Worm (Caenorhabditis elegans) whole organism, L1 larva: ENCODE data around the gene F55A11.11.

Experiments
- C16A3.4 ChIP-seq: fragments of 150-350 bp; optimal IDR thresholded peaks from 2 replicates; lab custom pipeline; 2014; ENCODE audit warnings: missing biosample characterization, missing genetic modification characterization
- F16B12.6 ChIP-seq: fragments of 150-350 bp; optimal IDR thresholded peaks from 2 replicates; lab custom pipeline; 2014; ENCODE audit warnings: missing biosample characterization, missing genetic modification characterization
- Y116A8C.19 ChIP-seq: sonication (generic microtip); optimal IDR thresholded peaks from 2 replicates; lab custom pipeline; 2016; ENCODE audit warnings: missing compliant biosample characterization, missing genetic modification characterization, borderline replicate concordance
- ceh-63 ChIP-seq: fragments of 200-800 bp; sonication (Bioruptor generic); optimal IDR thresholded peaks from 2 replicates; lab custom pipeline; 2018; ENCODE audit warnings: mild to moderate bottlenecking, missing genetic modification characterization, missing compliant biosample characterization
- ceh-88 ChIP-seq: fragments of 200-800 bp; sonication (Bioruptor generic); IDR thresholded peaks from 2 replicates; pipeline ENCODE4 v1.3.6; 2022; ENCODE audit warnings: missing genetic modification characterization, missing compliant biosample characterization
- ceh-90 ChIP-seq: sonication (generic microtip); optimal IDR thresholded peaks from 2 replicates; lab custom pipeline; 2016; ENCODE audit warnings: missing genetic modification characterization, missing compliant biosample characterization
- ces-1 ChIP-seq: fragments of 150-350 bp; optimal IDR thresholded peaks from 2 replicates; lab custom pipeline; 2014; ENCODE audit warnings: missing biosample characterization, missing genetic modification reagents, missing genetic modification characterization
- dpl-1 ChIP-seq, 3 experiments: fragments of 150-350 bp in 2 of 3; sonication (generic microtip) in 1 of 3; optimal IDR thresholded peaks; 2 replicates each; lab custom pipeline; 2014 to 2017; ENCODE audit warnings: missing biosample characterization in 3 of 3, missing genetic modification characterization in 3 of 3, missing genetic modification reagents in 3 of 3
- efl-1 ChIP-seq, 4 experiments: fragments of 150-350 bp; optimal IDR thresholded peaks in 3 of 4; peaks in 1 of 4; 1 replicate in 1 of 4; 2 replicates in 3 of 4; lab custom pipeline; 2014; ENCODE audit warnings: missing biosample characterization in 2 of 4, missing genetic modification characterization in 2 of 4, missing genetic modification reagents in 2 of 4
- elt-2 ChIP-seq: sonication (generic microtip); optimal IDR thresholded peaks from 2 replicates; lab custom pipeline; 2016; ENCODE audit warnings: missing genetic modification characterization, mild to moderate bottlenecking, inconsistent platforms, missing compliant biosample characterization, missing genetic modification reagents
- elt-3 ChIP-seq, 6 experiments: fragments of 150-350 bp in 1 of 6; sonication (generic microtip); optimal IDR thresholded peaks; 2 replicates each; lab custom pipeline; 2017 to 2018; ENCODE audit warnings: missing biosample characterization in 6 of 6, missing genetic modification characterization in 6 of 6, inconsistent platforms in 1 of 6
- ets-5 ChIP-seq: fragments of 200-800 bp; sonication (Bioruptor generic); IDR thresholded peaks from 2 replicates; pipeline ENCODE4 v1.3.6; 2022; ENCODE audit warnings: missing genetic modification characterization, missing compliant biosample characterization
- fkh-4 ChIP-seq: sonication (generic microtip); optimal IDR thresholded peaks from 2 replicates; lab custom pipeline; 2016; ENCODE audit warnings: missing compliant biosample characterization, missing genetic modification characterization, borderline replicate concordance
- fos-1 ChIP-seq: fragments of 150-350 bp; optimal IDR thresholded peaks from 2 replicates; lab custom pipeline; 2014; ENCODE audit warnings: missing biosample characterization, missing genetic modification characterization
- hpl-2 ChIP-seq: fragments of 150-350 bp; optimal IDR thresholded peaks from 2 replicates; lab custom pipeline; 2014; ENCODE audit warnings: missing biosample characterization, missing genetic modification reagents, missing genetic modification characterization
- lin-15B ChIP-seq: fragments of 150-350 bp; sonication (generic microtip); optimal IDR thresholded peaks from 3 replicates; lab custom pipeline; 2014; ENCODE audit warnings: missing biosample characterization, missing genetic modification characterization
- lsy-2 ChIP-seq, 2 experiments: fragments of 150-350 bp; optimal IDR thresholded peaks; 2 replicates each; lab custom pipeline; 2014; ENCODE audit warnings: missing biosample characterization in 2 of 2, missing genetic modification characterization in 2 of 2
- mab-9 ChIP-seq: fragments of 200-800 bp; sonication (Bioruptor generic); IDR thresholded peaks from 2 replicates; pipeline ENCODE4 v1.3.6; 2022; ENCODE audit warnings: missing genetic modification reagents, missing genetic modification characterization, missing compliant biosample characterization
- nhr-11 ChIP-seq: fragments of 150-350 bp; optimal IDR thresholded peaks from 2 replicates; lab custom pipeline; 2014; ENCODE audit warnings: missing biosample characterization, missing genetic modification characterization
- nhr-19 ChIP-seq: fragments of 200-800 bp; sonication (Bioruptor generic); conservative IDR thresholded peaks from 2 replicates; pipeline ENCODE4 v1.3.6; 2022; ENCODE audit warnings: missing genetic modification characterization, missing compliant biosample characterization
- nhr-71 ChIP-seq: sonication (generic microtip); optimal IDR thresholded peaks from 2 replicates; lab custom pipeline; 2016; ENCODE audit warnings: mild to moderate bottlenecking, missing genetic modification characterization, moderate library complexity, missing compliant biosample characterization
- nhr-85 ChIP-seq: sonication (generic microtip); peaks from one replicate; lab custom pipeline; 2016; ENCODE audit warnings: missing genetic modification characterization, inconsistent platforms, missing compliant biosample characterization
- rnt-1 ChIP-seq: sonication (generic microtip); optimal IDR thresholded peaks from 2 replicates; lab custom pipeline; 2016; ENCODE audit warnings: mild to moderate bottlenecking, missing genetic modification characterization, moderate library complexity, missing compliant biosample characterization
- skn-1 ChIP-seq: fragments of 150-350 bp; optimal IDR thresholded peaks from 2 replicates; lab custom pipeline; 2014; ENCODE audit warnings: missing biosample characterization, missing genetic modification characterization
- snpc-4 ChIP-seq: fragments of 150-350 bp; optimal IDR thresholded peaks from 2 replicates; lab custom pipeline; 2014; ENCODE audit warnings: missing biosample characterization, missing genetic modification characterization
- sup-37 ChIP-seq: fragments of 200-800 bp; sonication (Bioruptor generic); optimal IDR thresholded peaks from 2 replicates; lab custom pipeline; 2018; ENCODE audit warnings: mild to moderate bottlenecking, missing genetic modification characterization, missing compliant biosample characterization
- tlp-1 ChIP-seq: fragments of 150-350 bp; optimal IDR thresholded peaks from 2 replicates; lab custom pipeline; 2014; ENCODE audit warnings: missing biosample characterization, missing genetic modification characterization
- unc-130 ChIP-seq: fragments of 150-350 bp; optimal IDR thresholded peaks from 2 replicates; lab custom pipeline; 2017; ENCODE audit warnings: missing biosample characterization, missing genetic modification characterization, inconsistent platforms
- unc-86 ChIP-seq: sonication (generic microtip); optimal IDR thresholded peaks from 2 replicates; lab custom pipeline; 2016; ENCODE audit warnings: missing genetic modification characterization, missing compliant biosample characterization
- zag-1 ChIP-seq: fragments of 150-350 bp; optimal IDR thresholded peaks from 2 replicates; lab custom pipeline; 2014; ENCODE audit warnings: missing biosample characterization, missing genetic modification characterization
- zip-4 ChIP-seq: fragments of 200-800 bp; sonication (Bioruptor generic); optimal IDR thresholded peaks from 2 replicates; lab custom pipeline; 2018; ENCODE audit warnings: mild to moderate bottlenecking, missing genetic modification characterization, moderate library complexity, missing compliant biosample characterization

F55A11.11 gene

DNA sequence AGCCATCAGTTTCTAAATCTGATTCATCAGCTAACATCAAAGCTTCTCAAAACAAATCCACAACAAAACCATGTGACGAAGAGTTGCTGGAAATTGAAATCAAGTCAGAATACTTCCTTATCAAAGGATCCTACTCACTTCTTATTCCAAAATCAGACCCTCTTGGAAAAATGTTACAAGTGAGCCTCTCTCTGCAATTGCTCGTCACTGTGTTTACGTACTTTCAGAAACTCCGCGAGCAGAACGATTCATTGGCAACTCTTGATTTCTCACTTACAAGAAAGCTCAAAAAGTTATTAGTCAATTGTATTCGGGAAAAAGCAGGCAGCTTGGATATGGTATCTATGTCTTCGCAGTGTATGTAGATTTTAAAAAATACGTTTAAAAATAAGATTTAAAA is 31.5 kb upstream of the F55A11.11 start:
- TF ChIP-seq rnt-1 (tag; lab: Kevin White, UChicago) (peak; percentile 10), lsy-2 (tag; optimal IDR thresholded peaks at IDR 0.05; lab: Kevin White, UChicago) (peak in 1 of 2 experiments; percentile 10), ceh-88 (no peak), efl-1 (optimal IDR thresholded peaks at IDR 0.05; lab: Kevin White, UChicago) (no peak), efl-1 (GFP tag; optimal IDR thresholded peaks at IDR 0.05 in 1 of 2; lab: Kevin White, UChicago) (peak in 1 of 2 experiments; percentile 83), ces-1 (GFP tag; lab: Kevin White, UChicago) (no peak), F16B12.6 (tag; lab: Kevin White, UChicago) (peak; percentile 68)
- TF ChIP-seq, all 84 proteins: peak for 4

DNA sequence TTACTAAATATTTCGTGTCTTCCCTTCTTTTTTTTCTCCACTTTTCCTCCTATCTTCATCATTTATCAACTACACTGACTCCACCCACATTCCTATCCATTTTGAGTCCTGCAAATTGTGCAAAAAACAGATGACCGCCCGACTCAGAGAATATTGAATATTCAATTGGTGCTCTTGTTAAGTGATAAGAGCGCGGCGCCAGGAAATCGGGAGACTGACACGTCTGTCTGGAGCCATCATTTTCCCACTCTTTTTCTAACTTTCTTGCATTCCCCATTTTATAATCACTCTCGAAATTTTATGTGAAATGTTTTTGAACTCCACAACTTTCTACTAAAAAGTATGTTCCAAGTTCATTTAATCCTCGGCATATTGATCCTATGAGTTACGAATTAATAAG is 27.1 kb upstream of the F55A11.11 start:
- TF ChIP-seq zag-1 = no peak
- TF ChIP-seq fkh-4 (tag; lab: Kevin White, UChicago) = no peak
- no peak for TF ChIP-seq fos-1
- no peak for TF ChIP-seq unc-86 (tag; lab: Kevin White, UChicago)
- no peak for TF ChIP-seq ets-5 (GFP tag; lab: Robert Waterston, UW)
- TF ChIP-seq nhr-71 (tag; lab: Kevin White, UChicago) = no peak
- peak; percentile 63 for TF ChIP-seq elt-2 (tag; lab: Kevin White, UChicago)
- TF ChIP-seq, all 84 proteins: peak for 1

DNA sequence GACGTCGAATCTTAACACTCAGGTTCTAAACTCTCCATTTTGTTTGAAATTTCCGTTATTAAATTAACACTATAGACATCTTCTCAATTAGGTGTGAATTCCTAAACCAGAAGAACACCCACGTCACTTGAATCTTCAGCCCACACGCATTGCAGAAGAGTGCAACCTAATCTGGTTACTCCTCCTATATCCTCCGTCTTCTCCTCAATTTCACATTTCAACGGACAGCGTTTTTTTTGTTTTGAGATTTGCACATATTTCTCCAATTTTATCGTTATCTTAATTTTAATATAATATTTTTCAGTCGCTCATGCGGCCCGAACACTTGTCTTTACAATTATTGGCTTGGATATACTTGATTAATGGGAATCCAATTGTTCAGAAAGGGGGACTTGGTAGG is 25.6 kb upstream of the F55A11.11 start, which contains the start of gene smoc-1:
smoc-1 (plus strand) TSS at position 301 of the 400 bp plus-strand sequence.
- TF ChIP-seq unc-130 (tag; lab: Kevin White, UChicago) (no peak), C16A3.4 (tag; lab: Kevin White, UChicago) (no peak), nhr-19 (GFP tag; lab: Robert Waterston, UW) (no peak), dpl-1 (GFP tag; optimal IDR thresholded peaks at IDR 0.05; lab: Kevin White, UChicago) (no peak), snpc-4 (no peak), nhr-85 (tag; lab: Kevin White, UChicago) (no peak), hpl-2 (GFP tag; lab: Kevin White, UChicago) (no peak), ceh-63 (no peak), fkh-4 (tag; lab: Kevin White, UChicago) (no peak), elt-3 (tag; optimal IDR thresholded peaks at IDR 0.05; lab: Kevin White, UChicago) (no peak), nhr-11 (tag; lab: Kevin White, UChicago) (no peak), zip-4 (GFP tag; lab: Kevin White, UChicago) (no peak), F16B12.6 (tag; lab: Kevin White, UChicago) (no peak), skn-1 (no peak), Y116A8C.19 (tag; lab: Kevin White, UChicago) (no peak), mab-9 (GFP tag; lab: Robert Waterston, UW) (no peak), ceh-88 (no peak), lin-15B (no peak), sup-37 (GFP tag; lab: Kevin White, UChicago) (no peak), tlp-1 (tag; lab: Kevin White, UChicago) (no peak)
- TF ChIP-seq, all 84 proteins: peak for 0

DNA sequence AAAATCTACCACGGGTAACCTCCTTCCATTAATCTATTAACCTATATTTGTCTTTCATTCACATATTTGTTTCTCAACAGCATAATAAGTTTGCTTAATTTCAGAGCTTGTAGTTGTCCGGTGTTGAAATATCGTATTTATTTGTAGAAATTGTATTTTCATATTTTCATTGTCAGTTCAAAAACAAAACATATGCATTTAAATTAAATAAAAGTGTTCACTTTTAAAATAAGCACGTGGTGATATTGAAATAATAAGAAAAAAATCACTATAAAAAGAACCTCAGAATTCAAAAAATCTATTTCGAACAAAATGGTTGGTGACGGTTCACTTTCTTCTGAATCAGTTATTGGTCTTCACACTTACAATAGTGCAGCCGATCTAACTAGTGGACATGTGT is 24.3 kb upstream of the F55A11.11 start, which contains the start of gene T04F3.3:
T04F3.3 (plus strand) TSS at position 301 of the 400 bp plus-strand sequence.
- no peak for TF ChIP-seq snpc-4
- TF ChIP-seq tlp-1 (tag; lab: Kevin White, UChicago) = no peak

DNA sequence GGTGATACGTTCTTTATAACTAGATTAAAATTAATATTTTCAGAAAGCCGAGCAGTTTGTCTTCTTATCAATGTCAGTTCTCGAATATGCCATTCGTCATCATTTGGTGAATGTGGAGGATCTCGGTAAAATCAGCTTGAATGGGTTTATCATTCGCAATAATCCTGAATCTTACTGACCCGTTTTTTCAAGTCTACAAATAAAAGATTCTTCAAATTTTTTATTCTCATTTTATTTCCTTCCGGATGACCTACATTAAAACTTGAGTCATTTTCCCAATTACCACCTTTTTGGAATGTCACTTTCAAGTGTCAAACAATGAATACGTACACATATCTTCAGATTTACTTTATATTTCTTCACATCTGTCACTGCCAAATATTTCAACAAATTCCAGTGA is 22.6 kb upstream of the F55A11.11 start, which contains the start of gene T04F3.5:
T04F3.5 (plus strand) TSS at position 301 of the 400 bp plus-strand sequence.
- TF ChIP-seq fos-1 = no peak

DNA sequence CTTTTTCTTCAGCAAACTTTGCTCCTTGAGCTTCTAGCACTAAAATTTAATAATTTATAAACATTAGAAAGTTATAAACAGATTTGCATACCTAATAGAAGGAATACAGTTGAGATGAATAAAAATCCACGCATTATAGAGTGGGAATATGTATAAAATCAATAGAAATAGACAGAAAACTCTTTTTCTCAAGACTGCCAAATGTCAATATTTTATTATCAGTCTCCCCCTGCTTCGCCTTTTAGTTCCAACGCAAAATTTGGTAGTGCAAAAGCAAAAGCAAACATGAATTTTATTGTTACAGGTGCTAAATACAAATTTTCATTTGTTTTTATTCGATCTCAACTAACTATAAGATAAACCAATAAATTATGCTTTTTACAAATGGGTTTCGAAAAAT is 20.1 kb upstream of the F55A11.11 start, which contains the start of gene T04F3.4:
T04F3.4 (minus strand) TSS at position 187 of the 400 bp plus-strand sequence.
- TF ChIP-seq lsy-2 (tag; optimal IDR thresholded peaks at IDR 0.05; lab: Kevin White, UChicago) = peak in 1 of 2 experiments; percentile 28
- no peak for TF ChIP-seq ceh-90
